Fruit fly (Drosophila melanogaster) whole organism, adult: Measurements from ENCODE around the gene Sfmbt.

Source experiments
- CG12768 ChIP-seq: fragments of 200-800 bp; sonication (Bioruptor generic); optimal IDR thresholded peaks from 2 replicates; lab custom pipeline; 2017; ENCODE audit warnings: missing biosample characterization, missing genetic modification characterization, mild to moderate bottlenecking, moderate library complexity, missing genetic modification reagents
- CG14711 ChIP-seq: fragments of 200-800 bp; sonication (Bioruptor generic); optimal IDR thresholded peaks from 2 replicates; lab custom pipeline; 2018; ENCODE audit warnings: missing biosample characterization, mild to moderate bottlenecking, missing genetic modification characterization, moderate library complexity
- CG1620 ChIP-seq: fragments of 200-800 bp; sonication (Bioruptor generic); optimal IDR thresholded peaks from 2 replicates; lab custom pipeline; 2016; ENCODE audit warnings: missing biosample characterization, missing genetic modification characterization
- CG33017 ChIP-seq: fragments of 200-800 bp; sonication (Bioruptor generic); optimal IDR thresholded peaks from 2 replicates; lab custom pipeline; 2018; ENCODE audit warnings: missing biosample characterization, mild to moderate bottlenecking, missing genetic modification characterization, moderate library complexity
- CG5204 ChIP-seq: fragments of 200-800 bp; sonication (Bioruptor generic); optimal IDR thresholded peaks from 2 replicates; lab custom pipeline; 2016; ENCODE audit warnings: missing biosample characterization, missing genetic modification characterization
- CG7045 ChIP-seq: fragments of 200-800 bp; sonication (Bioruptor generic); optimal IDR thresholded peaks from 2 replicates; lab custom pipeline; 2017; ENCODE audit warnings: missing biosample characterization, mild to moderate bottlenecking, missing genetic modification characterization
- CG7101 ChIP-seq: fragments of 200-800 bp; sonication (Bioruptor generic); optimal IDR thresholded peaks from 2 replicates; lab custom pipeline; 2018; ENCODE audit warnings: missing biosample characterization, mild to moderate bottlenecking, missing genetic modification characterization, moderate library complexity
- Clk ChIP-seq: fragments of 200-800 bp; sonication (Bioruptor generic); optimal IDR thresholded peaks from 2 replicates; lab custom pipeline; 2017; ENCODE audit warnings: missing biosample characterization, missing genetic modification characterization
- Crg-1 ChIP-seq: fragments of 200-800 bp; sonication (Bioruptor generic); optimal IDR thresholded peaks from 2 replicates; lab custom pipeline; 2016; ENCODE audit warnings: missing biosample characterization, missing genetic modification characterization
- Mnt ChIP-seq: fragments of 200-800 bp; sonication (Bioruptor generic); optimal IDR thresholded peaks from 2 replicates; lab custom pipeline; 2016; ENCODE audit warnings: missing biosample characterization, mild to moderate bottlenecking, missing genetic modification characterization
- bab1 ChIP-seq: fragments of 200-800 bp; sonication (Bioruptor generic); optimal IDR thresholded peaks from 3 replicates; lab custom pipeline; 2019; ENCODE audit warnings: missing biosample characterization, mild to moderate bottlenecking, missing genetic modification characterization, moderate library complexity
- cic ChIP-seq: fragments of 200-800 bp; sonication (Bioruptor generic); optimal IDR thresholded peaks from 2 replicates; lab custom pipeline; 2017; ENCODE audit warnings: missing biosample characterization, mild to moderate bottlenecking, missing genetic modification characterization, moderate library complexity
- cnc ChIP-seq, 2 experiments: fragments of >200 bp; optimal IDR thresholded peaks; 2 replicates each; lab custom pipeline; 2017
- kay ChIP-seq: fragments of 200-800 bp; sonication (Bioruptor generic); peaks from one replicate; lab custom pipeline; 2016; ENCODE audit warnings: missing biosample characterization, missing genetic modification characterization, borderline replicate concordance
- ovo ChIP-seq: fragments of 200-800 bp; sonication (Bioruptor generic); optimal IDR thresholded peaks from 2 replicates; lab custom pipeline; 2016; ENCODE audit warnings: missing biosample characterization, missing genetic modification characterization
- pad ChIP-seq: fragments of 200-800 bp; sonication (Bioruptor generic); optimal IDR thresholded peaks from 3 replicates; lab custom pipeline; 2017; ENCODE audit warnings: missing biosample characterization, missing genetic modification characterization, mild to moderate bottlenecking, moderate library complexity, missing genetic modification reagents
- tj ChIP-seq: fragments of 200-800 bp; sonication (Bioruptor generic); optimal IDR thresholded peaks from 3 replicates; lab custom pipeline; 2017; ENCODE audit warnings: missing biosample characterization, mild to moderate bottlenecking, missing genetic modification characterization, moderate library complexity
- toe ChIP-seq: fragments of 200-800 bp; sonication (Bioruptor generic); optimal IDR thresholded peaks from 2 replicates; lab custom pipeline; 2016; ENCODE audit warnings: missing biosample characterization, missing genetic modification characterization

The Sfmbt gene

DNA sequence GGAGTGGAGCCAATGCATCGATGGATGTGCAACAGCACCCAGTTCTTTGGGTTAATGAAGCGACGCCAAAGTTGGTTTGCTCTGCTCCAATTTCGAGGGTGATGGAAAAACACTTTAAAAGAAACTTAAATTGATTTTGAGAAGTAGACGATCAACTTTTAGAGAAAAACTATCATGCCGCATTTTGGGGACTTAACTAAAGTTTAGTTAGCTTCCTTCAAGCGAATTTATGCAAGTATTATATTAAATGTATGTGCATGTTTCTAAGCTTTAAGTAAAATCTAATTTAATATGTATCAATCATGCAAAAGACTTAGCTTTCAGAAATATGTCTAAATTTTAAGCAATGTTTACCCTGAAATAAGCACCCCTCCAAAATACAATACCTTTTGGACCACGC, 46.3 kb downstream of the Sfmbt start, which contains the start of gene CG5122:
CG5122 (plus strand) TSS at position 301 of the 400 bp plus-strand sequence.
- TF ChIP-seq CG7045 (no peak), CG33017 (tag; lab: Kevin White, UChicago) (no peak), Mnt (GFP tag; lab: Kevin White, UChicago) (no peak), Clk (GFP tag; lab: Kevin White, UChicago) (no peak), tj (GFP tag; lab: Kevin White, UChicago) (no peak), ovo (no peak), CG12768 (no peak), CG5204 (GFP tag; lab: Kevin White, UChicago) (no peak), CG14711 (tag; lab: Kevin White, UChicago) (no peak), toe (no peak), CG7101 (no peak), cnc (optimal IDR thresholded peaks at IDR 0.05; lab: Kevin White, UChicago) (no peak), CG1620 (no peak), kay (GFP tag; lab: Kevin White, UChicago) (no peak), Crg-1 (GFP tag; lab: Kevin White, UChicago) (no peak), bab1 (no peak), pad (no peak)

DNA sequence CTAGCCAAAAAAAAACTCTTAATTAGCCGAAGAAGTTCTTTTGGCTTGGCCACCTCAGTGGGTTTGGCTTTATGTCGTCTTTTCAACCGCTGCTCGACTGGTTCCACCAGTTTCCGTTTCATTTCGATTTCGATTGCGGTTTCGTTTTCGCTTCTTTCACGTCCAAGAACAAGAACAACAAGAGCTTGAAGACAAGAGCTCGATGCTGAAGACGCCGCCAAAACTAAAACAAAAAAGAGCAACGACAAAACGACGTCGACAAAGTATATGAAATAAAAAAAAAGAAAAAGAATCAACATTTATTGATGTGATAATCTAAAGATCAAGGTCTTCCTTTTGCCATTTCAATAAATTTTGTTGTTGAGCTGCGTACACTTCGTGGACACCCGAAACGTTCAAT, 54.1 kb downstream of the Sfmbt start:
- no peak for TF ChIP-seq CG14711 (tag; lab: Kevin White, UChicago)
- no peak for TF ChIP-seq pad
- TF ChIP-seq cic (GFP tag; lab: Kevin White, UChicago) = no peak
- TF ChIP-seq Crg-1 (GFP tag; lab: Kevin White, UChicago) = no peak
- no peak for TF ChIP-seq CG5204 (GFP tag; lab: Kevin White, UChicago)
- no peak for TF ChIP-seq toe
- no peak for TF ChIP-seq CG1620
- no peak for TF ChIP-seq kay (GFP tag; lab: Kevin White, UChicago)
